Worm (Caenorhabditis elegans): ENCODE measurements around the gene C29F5.8.

DNA sequence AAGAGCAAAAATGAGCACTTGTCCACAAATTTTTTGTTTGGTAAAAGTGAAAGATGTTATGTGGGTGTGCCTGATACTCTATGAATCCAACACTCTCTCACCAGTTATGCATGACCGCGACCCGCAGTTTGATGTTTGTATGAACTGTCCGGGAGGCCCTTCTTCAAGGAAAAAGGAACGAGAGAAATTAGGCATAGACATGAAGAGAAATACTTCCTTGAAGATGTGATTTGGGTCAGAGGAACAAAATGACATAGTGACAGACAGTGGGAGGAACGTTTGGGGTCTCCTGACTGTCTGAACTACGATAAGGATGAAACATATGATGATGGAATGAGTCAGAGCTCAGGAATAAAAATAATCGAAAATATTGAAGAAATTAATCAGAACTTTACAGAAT lies 34.9 kb downstream of the C29F5.8 start:
- TF ChIP-seq ets-7 (tag; optimal IDR thresholded peaks at IDR 0.05) (no peak), ama-1 (optimal IDR thresholded peaks at IDR 0.05) (no peak), tbx-11 (GFP tag; IDR thresholded peaks at IDR 0.05) (no peak), hmg-4 (GFP tag; optimal IDR thresholded peaks at IDR 0.05) (no peak), aly-1 (tag; optimal IDR thresholded peaks at IDR 0.05) (no peak), tra-4 (tag; optimal IDR thresholded peaks at IDR 0.05) (no peak), hmbx-1 (tag; optimal IDR thresholded peaks at IDR 0.05) (no peak), F13C5.2 (tag; optimal IDR thresholded peaks at IDR 0.05) (no peak), scrt-1 (GFP tag; IDR thresholded peaks at IDR 0.05) (no peak), tbx-37 (GFP tag; conservative IDR thresholded peaks at IDR 0.05) (no peak)

All from whole organism, early embryonic.